Fruit fly (Drosophila melanogaster) whole organism, embryonic: ENCODE measurements around the gene mRpS7.

Experiments
- Aef1 ChIP-seq: fragments of 200-800 bp; sonication (Bioruptor generic); IDR thresholded peaks from 3 replicates; pipeline ENCODE4 v1.3.6; 2022; ENCODE audit warnings: missing biosample characterization, missing genetic modification characterization
- Atf6 ChIP-seq: fragments of 200-800 bp; sonication (Bioruptor generic); IDR thresholded peaks from 2 replicates; pipeline ENCODE4 v1.3.6; 2022; ENCODE audit warnings: missing biosample characterization, missing genetic modification characterization
- CG1024 ChIP-seq: fragments of 200-800 bp; sonication (Bioruptor generic); IDR thresholded peaks from 2 replicates; pipeline ENCODE4 v1.3.6; 2022; ENCODE audit warnings: missing biosample characterization, missing genetic modification characterization
- CG10321 ChIP-seq: fragments of 200-800 bp; sonication (Bioruptor generic); IDR thresholded peaks from 2 replicates; pipeline ENCODE4 v1.3.6; 2022; ENCODE audit warnings: missing biosample characterization, missing genetic modification characterization
- CG11093 ChIP-seq: fragments of 200-800 bp; sonication (Bioruptor generic); IDR thresholded peaks from 3 replicates; pipeline ENCODE4 v1.3.6; 2022; ENCODE audit warnings: missing biosample characterization, missing genetic modification characterization
- CG11695 ChIP-seq: fragments of 200-800 bp; sonication (Bioruptor generic); IDR thresholded peaks from 3 replicates; pipeline ENCODE4 v1.3.6; 2022; ENCODE audit warnings: missing biosample characterization, missing genetic modification characterization
- CG12659 ChIP-seq: fragments of 200-800 bp; sonication (Bioruptor generic); optimal IDR thresholded peaks from 3 replicates; lab custom pipeline; 2017; ENCODE audit warnings: mild to moderate bottlenecking, missing biosample characterization, missing genetic modification reagents, missing genetic modification characterization
- CG13624 ChIP-seq: fragments of 200-800 bp; sonication (Bioruptor generic); optimal IDR thresholded peaks from 2 replicates; lab custom pipeline; 2016; ENCODE audit warnings: missing biosample characterization, missing genetic modification characterization
- CG15479 ChIP-seq: fragments of 200-800 bp; sonication (Bioruptor generic); optimal IDR thresholded peaks from 3 replicates; lab custom pipeline; 2019; ENCODE audit warnings: missing biosample characterization, mild to moderate bottlenecking, missing genetic modification characterization, moderate library complexity
- CG15601 ChIP-seq: fragments of 200-800 bp; sonication (Bioruptor generic); optimal IDR thresholded peaks from 3 replicates; lab custom pipeline; 2019; ENCODE audit warnings: missing biosample characterization, mild to moderate bottlenecking, missing genetic modification characterization, moderate library complexity
- CG15696 ChIP-seq: fragments of 200-800 bp; sonication (Bioruptor generic); optimal IDR thresholded peaks from 2 replicates; lab custom pipeline; 2019; ENCODE audit warnings: missing biosample characterization, mild to moderate bottlenecking, missing genetic modification characterization, moderate library complexity
- CG17829 ChIP-seq: fragments of 200-800 bp; optimal IDR thresholded peaks from 2 replicates; lab custom pipeline; 2019; ENCODE audit warnings: missing biosample characterization, mild to moderate bottlenecking, missing genetic modification characterization, moderate library complexity
- CG30431 ChIP-seq: fragments of 200-800 bp; sonication (Bioruptor generic); optimal IDR thresholded peaks from 2 replicates; lab custom pipeline; 2017; ENCODE audit warnings: missing biosample characterization, missing genetic modification characterization
- CG33557 ChIP-seq: fragments of 200-800 bp; sonication (Bioruptor generic); optimal IDR thresholded peaks from 2 replicates; lab custom pipeline; 2019; ENCODE audit warnings: missing biosample characterization, mild to moderate bottlenecking, missing genetic modification characterization, moderate library complexity
- CG4424 ChIP-seq: fragments of 200-800 bp; sonication (Bioruptor generic); optimal IDR thresholded peaks from 3 replicates; lab custom pipeline; 2016; ENCODE audit warnings: missing biosample characterization, missing genetic modification characterization
- CG6683 ChIP-seq: fragments of 200-800 bp; sonication (Bioruptor generic); optimal IDR thresholded peaks from 2 replicates; lab custom pipeline; 2017; ENCODE audit warnings: missing biosample characterization, mild to moderate bottlenecking, missing genetic modification characterization, missing genetic modification reagents
- CG6854 ChIP-seq: fragments of 200-800 bp; sonication (Bioruptor generic); optimal IDR thresholded peaks from 3 replicates; lab custom pipeline; 2017; ENCODE audit warnings: missing biosample characterization, mild to moderate bottlenecking, missing genetic modification characterization
- CG8765 ChIP-seq: fragments of 200-800 bp; sonication (Bioruptor generic); IDR thresholded peaks from 2 replicates; pipeline ENCODE4 v1.3.6; 2022; ENCODE audit warnings: missing biosample characterization, missing genetic modification characterization
- CG9797 ChIP-seq: fragments of 200-800 bp; sonication (Bioruptor generic); optimal IDR thresholded peaks from 3 replicates; lab custom pipeline; 2018; ENCODE audit warnings: missing biosample characterization, mild to moderate bottlenecking, missing genetic modification characterization
- Chrac-16 ChIP-seq: fragments of 200-800 bp; sonication (Bioruptor generic); optimal IDR thresholded peaks from 3 replicates; lab custom pipeline; 2016; ENCODE audit warnings: missing biosample characterization, missing genetic modification characterization
- Drgx ChIP-seq: fragments of 200-800 bp; sonication (Bioruptor generic); IDR thresholded peaks from 2 replicates; pipeline ENCODE4 v1.3.6; 2022; ENCODE audit warnings: missing biosample characterization, missing genetic modification characterization
- ERR ChIP-seq: fragments of 200-800 bp; sonication (Bioruptor generic); optimal IDR thresholded peaks from 2 replicates; lab custom pipeline; 2016; ENCODE audit warnings: missing biosample characterization, missing genetic modification characterization
- GATAe ChIP-seq: fragments of 200-800 bp; sonication (Bioruptor generic); conservative IDR thresholded peaks from 2 replicates; pipeline ENCODE4 v1.3.6; 2022; ENCODE audit warnings: missing biosample characterization, missing genetic modification characterization
- HLH3B ChIP-seq: fragments of 200-800 bp; sonication (Bioruptor generic); IDR thresholded peaks from 2 replicates; pipeline ENCODE4 v1.3.6; 2022; ENCODE audit warnings: missing biosample characterization, missing genetic modification characterization
- Med ChIP-seq: fragments of 200-800 bp; sonication (Bioruptor generic); peaks from one replicate; lab custom pipeline; 2016; ENCODE audit warnings: missing biosample characterization, missing genetic modification characterization, mild to moderate bottlenecking, inconsistent platforms, moderate library complexity
- Mrtf ChIP-seq: fragments of 200-800 bp; sonication (Bioruptor generic); IDR thresholded peaks from 3 replicates; pipeline ENCODE4 v1.3.6; 2022; ENCODE audit warnings: missing biosample characterization, missing genetic modification characterization
- Nf-YB ChIP-seq: fragments of 200-800 bp; sonication (Bioruptor generic); optimal IDR thresholded peaks from 3 replicates; lab custom pipeline; 2019; ENCODE audit warnings: missing biosample characterization, mild to moderate bottlenecking, missing genetic modification characterization, moderate library complexity
- Optix ChIP-seq: fragments of 200-800 bp; sonication (Bioruptor generic); IDR thresholded peaks from 3 replicates; pipeline ENCODE4 v1.3.6; 2022; ENCODE audit warnings: missing biosample characterization, missing genetic modification characterization
- Sry-δ ChIP-seq: fragments of 200-800 bp; sonication (Bioruptor generic); optimal IDR thresholded peaks from 2 replicates; lab custom pipeline; 2016; ENCODE audit warnings: missing biosample characterization, missing genetic modification characterization
- Tbp ChIP-seq: fragments of >200 bp; optimal IDR thresholded peaks from 2 replicates; lab custom pipeline; 2018; ENCODE audit warnings: missing biosample characterization, missing genetic modification characterization
- bbx ChIP-seq: fragments of 200-800 bp; sonication (Bioruptor generic); IDR thresholded peaks from 2 replicates; pipeline ENCODE4 v1.3.6; 2022; ENCODE audit warnings: missing biosample characterization, missing genetic modification characterization; ENCODE audit not compliant: partially characterized antibody
- bcd ChIP-seq: fragments of 200-800 bp; sonication (Bioruptor generic); optimal IDR thresholded peaks from 2 replicates; lab custom pipeline; 2017; ENCODE audit warnings: missing biosample characterization, mild to moderate bottlenecking, missing genetic modification characterization
- cas ChIP-seq: fragments of 200-800 bp; sonication (Bioruptor generic); IDR thresholded peaks from 2 replicates; pipeline ENCODE4 v1.3.6; 2022; ENCODE audit warnings: missing biosample characterization, missing genetic modification characterization
- chinmo ChIP-seq: fragments of 200-800 bp; sonication (Bioruptor generic); IDR thresholded peaks from 4 replicates; pipeline ENCODE4 v1.3.6; 2022; ENCODE audit warnings: missing biosample characterization, missing genetic modification characterization; ENCODE audit not compliant: partially characterized antibody
- croc ChIP-seq: fragments of 200-800 bp; sonication (Bioruptor generic); conservative IDR thresholded peaks from 3 replicates; pipeline ENCODE4 v1.3.6; 2022; ENCODE audit warnings: missing biosample characterization, missing genetic modification characterization
- dan ChIP-seq: fragments of 200-800 bp; sonication (Bioruptor generic); IDR thresholded peaks from 2 replicates; pipeline ENCODE4 v1.3.6; 2022; ENCODE audit warnings: missing biosample characterization, missing genetic modification characterization
- danr ChIP-seq: fragments of 200-800 bp; sonication (Bioruptor generic); IDR thresholded peaks from 2 replicates; pipeline ENCODE4 v1.3.6; 2022; ENCODE audit warnings: missing biosample characterization, missing genetic modification characterization
- ewg ChIP-seq: fragments of 200-800 bp; sonication (Bioruptor generic); optimal IDR thresholded peaks from 3 replicates; lab custom pipeline; 2017; ENCODE audit warnings: mild to moderate bottlenecking, missing biosample characterization, missing genetic modification reagents, missing genetic modification characterization
- gem ChIP-seq: fragments of 200-800 bp; sonication (Bioruptor generic); optimal IDR thresholded peaks from 2 replicates; lab custom pipeline; 2019; ENCODE audit warnings: missing biosample characterization, mild to moderate bottlenecking, missing genetic modification characterization, moderate library complexity
- insv ChIP-seq, 2 experiments: fragments of 200-800 bp; sonication (Bioruptor generic); optimal IDR thresholded peaks; 3 replicates each; lab custom pipeline; 2016 to 2018; ENCODE audit warnings: missing biosample characterization in 2 of 2, missing genetic modification characterization in 2 of 2
- kah ChIP-seq: fragments of 200-800 bp; sonication (Bioruptor generic); optimal IDR thresholded peaks from 2 replicates; lab custom pipeline; 2018; ENCODE audit warnings: missing biosample characterization, mild to moderate bottlenecking, missing genetic modification characterization
- lab ChIP-seq: fragments of 200-800 bp; sonication (Bioruptor generic); optimal IDR thresholded peaks from 3 replicates; lab custom pipeline; 2017; ENCODE audit warnings: missing biosample characterization, missing genetic modification characterization, mild to moderate bottlenecking, moderate library complexity, missing genetic modification reagents
- mam ChIP-seq: fragments of 200-800 bp; sonication (Bioruptor generic); optimal IDR thresholded peaks from 3 replicates; lab custom pipeline; 2016; ENCODE audit warnings: missing biosample characterization, missing genetic modification characterization
- odd ChIP-seq: fragments of 200-800 bp; sonication (Bioruptor generic); optimal IDR thresholded peaks from 2 replicates; lab custom pipeline; 2017; ENCODE audit warnings: missing biosample characterization, mild to moderate bottlenecking, missing genetic modification characterization
- ro ChIP-seq: fragments of 200-800 bp; sonication (Bioruptor generic); IDR thresholded peaks from 2 replicates; pipeline ENCODE4 v1.3.6; 2022; ENCODE audit warnings: missing biosample characterization, missing genetic modification characterization
- run ChIP-seq: fragments of 200-800 bp; sonication (Bioruptor generic); optimal IDR thresholded peaks from 3 replicates; lab custom pipeline; 2018; ENCODE audit warnings: missing biosample characterization, mild to moderate bottlenecking, missing genetic modification characterization
- sens ChIP-seq: fragments of 200-800 bp; sonication (Bioruptor generic); peaks from one replicate; lab custom pipeline; 2016; ENCODE audit warnings: missing biosample characterization, missing genetic modification characterization
- sug ChIP-seq: fragments of 200-800 bp; optimal IDR thresholded peaks from 2 replicates; lab custom pipeline; 2019; ENCODE audit warnings: missing biosample characterization, mild to moderate bottlenecking, missing genetic modification characterization, moderate library complexity
- tap ChIP-seq: fragments of 200-800 bp; optimal IDR thresholded peaks from 3 replicates; lab custom pipeline; 2019; ENCODE audit warnings: missing biosample characterization, mild to moderate bottlenecking, missing genetic modification characterization, moderate library complexity
- tup ChIP-seq: fragments of 200-800 bp; sonication (Bioruptor generic); optimal IDR thresholded peaks from 2 replicates; lab custom pipeline; 2016; ENCODE audit warnings: missing biosample characterization, mild to moderate bottlenecking, missing genetic modification characterization, moderate library complexity
- tx ChIP-seq: fragments of 200-800 bp; sonication (Bioruptor generic); optimal IDR thresholded peaks from 2 replicates; lab custom pipeline; 2016; ENCODE audit warnings: missing biosample characterization, missing genetic modification characterization
- wek ChIP-seq: fragments of 200-800 bp; sonication (Bioruptor generic); optimal IDR thresholded peaks from 3 replicates; lab custom pipeline; 2018; ENCODE audit warnings: missing biosample characterization, mild to moderate bottlenecking, missing genetic modification characterization, moderate library complexity
- wor ChIP-seq: fragments of 200-800 bp; sonication (Bioruptor generic); IDR thresholded peaks from 2 replicates; pipeline ENCODE4 v1.3.6; 2022; ENCODE audit warnings: missing biosample characterization, missing genetic modification characterization

mRpS7 gene

DNA sequence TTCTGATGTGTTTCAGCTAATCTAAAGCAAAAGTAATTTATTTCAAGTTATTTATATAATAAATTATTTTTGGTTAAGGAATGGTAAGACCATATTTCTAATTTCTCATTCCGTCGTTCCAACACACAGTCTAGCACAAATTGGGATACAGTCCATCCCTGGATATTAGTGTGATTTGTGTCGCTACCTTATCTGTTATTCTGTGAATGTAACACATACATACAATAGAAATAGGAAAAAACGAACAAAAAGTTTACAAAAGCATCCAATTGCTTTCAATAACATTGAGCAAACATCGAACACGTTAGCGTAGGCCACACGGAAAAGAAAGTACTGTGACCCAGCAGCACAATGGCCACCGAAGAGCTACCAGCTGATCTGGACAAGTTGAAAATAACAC lies 19.9 kb upstream of the mRpS7 start, which contains the start of gene CG5056 (continued):
- TF ChIP-seq danr (no peak), croc (no peak), CG11695 (GFP tag; lab: Robert Waterston, UW) (no peak), ewg (peak; percentile 41), mam (GFP tag; lab: Kevin White, UChicago) (no peak), ERR (GFP tag; lab: Kevin White, UChicago) (no peak), bcd (GFP tag; lab: Kevin White, UChicago) (no peak), CG10321 (no peak), Atf6 (no peak), kah (GFP tag; lab: Kevin White, UChicago) (no peak), bbx (no peak), Nf-YB (no peak), Mrtf (GFP tag; lab: Robert Waterston, UW) (no peak), gem (tag; lab: Kevin White, UChicago) (no peak), CG11093 (GFP tag; lab: Robert Waterston, UW) (no peak), dan (GFP tag; lab: Robert Waterston, UW) (no peak), Chrac-16 (no peak), run (tag; lab: Kevin White, UChicago) (no peak), CG17829 (tag; lab: Kevin White, UChicago) (peak; percentile 47), wek (GFP tag; lab: Kevin White, UChicago) (no peak), CG6854 (GFP tag; lab: Kevin White, UChicago) (no peak), tup (GFP tag; lab: Kevin White, UChicago) (no peak), Aef1 (GFP tag; lab: Robert Waterston, UW) (no peak), CG13624 (no peak), Tbp (GFP tag; lab: Kevin White, UChicago) (no peak), CG8765 (GFP tag; lab: Robert Waterston, UW) (no peak), GATAe (GFP tag; lab: Robert Waterston, UW) (no peak), CG4424 (GFP tag; lab: Kevin White, UChicago) (peak; percentile 3), sug (peak; percentile 37), tx (no peak), HLH3B (GFP tag; lab: Robert Waterston, UW) (no peak), odd (no peak), Sry-δ (GFP tag; lab: Kevin White, UChicago) (peak; percentile 26), wor (GFP tag; lab: Robert Waterston, UW) (no peak), CG30431 (GFP tag; lab: Kevin White, UChicago) (no peak), CG12659 (GFP tag; lab: Kevin White, UChicago) (peak; percentile 75), Med (peak; percentile 78), CG15479 (GFP tag; lab: Kevin White, UChicago) (no peak), CG15601 (tag; lab: Kevin White, UChicago) (no peak), Drgx (GFP tag; lab: Robert Waterston, UW) (no peak), sens (GFP tag; lab: Kevin White, UChicago) (peak; percentile 49), insv (GFP tag; optimal IDR thresholded peaks at IDR 0.05; lab: Kevin White, UChicago) (no peak), chinmo (GFP tag; lab: Robert Waterston, UW) (no peak), lab (no peak), ro (no peak), tap (no peak), CG6683 (no peak), CG9797 (GFP tag; lab: Kevin White, UChicago) (peak; percentile 63), Optix (GFP tag; lab: Robert Waterston, UW) (no peak), CG15696 (tag; lab: Kevin White, UChicago) (peak; percentile 18), cas (GFP tag; lab: Robert Waterston, UW) (no peak), CG33557 (GFP tag; lab: Kevin White, UChicago) (no peak), CG1024 (peak; percentile 93)
